Worm (Caenorhabditis elegans) whole organism, L2 larva: Measurements from ENCODE around the gene rab-19.

Experiments
- fos-1 ChIP-seq: fragments of 150-350 bp; optimal IDR thresholded peaks from 2 replicates; lab custom pipeline; 2014; ENCODE audit warnings: missing biosample characterization, missing genetic modification characterization
- mdl-1 ChIP-seq, 2 experiments: fragments of 150-350 bp in 1 of 2; sonication (generic microtip) in 1 of 2; optimal IDR thresholded peaks; 2 replicates each; lab custom pipeline; 2017; ENCODE audit warnings: missing biosample characterization in 2 of 2, missing genetic modification characterization in 2 of 2
- nhr-12 ChIP-seq: fragments of 150-350 bp; optimal IDR thresholded peaks from 2 replicates; lab custom pipeline; 2014; ENCODE audit warnings: missing biosample characterization, missing genetic modification characterization
- snpc-4 ChIP-seq: fragments of 150-350 bp; optimal IDR thresholded peaks from 2 replicates; lab custom pipeline; 2014; ENCODE audit warnings: missing biosample characterization, missing genetic modification characterization
- unc-62 ChIP-seq: fragments of 150-350 bp; optimal IDR thresholded peaks from 2 replicates; lab custom pipeline; 2014; ENCODE audit warnings: missing biosample characterization, missing genetic modification reagents, missing genetic modification characterization

DNA sequence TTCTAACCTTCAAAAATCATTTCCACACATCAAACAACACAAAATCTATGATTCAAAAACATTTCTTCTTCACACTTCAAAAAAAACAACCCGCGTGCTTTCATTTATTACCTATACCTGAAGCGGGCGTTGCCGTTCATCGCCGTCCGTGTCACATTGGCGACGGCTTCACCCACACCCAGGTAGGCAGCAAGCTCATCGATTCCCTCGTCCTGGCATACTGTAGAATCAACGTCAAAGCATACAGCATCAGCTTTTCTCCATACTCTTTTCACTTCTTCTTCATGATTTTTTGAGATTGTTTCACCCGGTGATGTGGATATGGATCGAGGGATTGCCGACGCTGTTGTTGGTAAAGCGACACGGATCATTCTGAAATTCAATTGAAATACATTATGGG lies 8.0 kb upstream of the rab-19 start:
- TF ChIP-seq fos-1 (tag; lab: Kevin White, UChicago) (no peak), mdl-1 (tag; optimal IDR thresholded peaks at IDR 0.05; lab: Kevin White, UChicago) (no peak), nhr-12 (no peak), snpc-4 (tag; lab: Kevin White, UChicago) (no peak), unc-62 (GFP tag; lab: Kevin White, UChicago) (no peak)
